Fruit fly (Drosophila melanogaster) whole organism, embryonic: ENCODE measurements around the gene janB.

Experiments used
- ATbp ChIP-seq: fragments of 200-800 bp; sonication (Bioruptor generic); optimal IDR thresholded peaks from 2 replicates; lab custom pipeline; 2017; ENCODE audit warnings: missing biosample characterization, mild to moderate bottlenecking, missing genetic modification characterization, missing genetic modification reagents
- Abd-B ChIP-seq: fragments of 200-800 bp; sonication (Bioruptor generic); optimal IDR thresholded peaks from 2 replicates; lab custom pipeline; 2018; ENCODE audit warnings: missing biosample characterization, mild to moderate bottlenecking, missing genetic modification characterization, moderate library complexity
- Aef1 ChIP-seq: fragments of 200-800 bp; sonication (Bioruptor generic); IDR thresholded peaks from 3 replicates; pipeline ENCODE4 v1.3.6; 2022; ENCODE audit warnings: missing biosample characterization, missing genetic modification characterization
- Blimp-1 ChIP-seq: fragments of 200-800 bp; sonication (Bioruptor generic); optimal IDR thresholded peaks from 3 replicates; lab custom pipeline; 2018; ENCODE audit warnings: missing biosample characterization, missing genetic modification characterization, mild to moderate bottlenecking, moderate library complexity, missing genetic modification reagents
- CG10209 ChIP-seq: fragments of 200-800 bp; sonication (Bioruptor generic); optimal IDR thresholded peaks from 3 replicates; lab custom pipeline; 2017; ENCODE audit warnings: missing biosample characterization, mild to moderate bottlenecking, missing genetic modification characterization, missing genetic modification reagents
- CG15514 ChIP-seq: fragments of 200-800 bp; sonication (Bioruptor generic); optimal IDR thresholded peaks from 3 replicates; lab custom pipeline; 2017; ENCODE audit warnings: missing biosample characterization, missing genetic modification characterization, mild to moderate bottlenecking, moderate library complexity, missing genetic modification reagents
- CG16815 ChIP-seq: fragments of 200-800 bp; sonication (Bioruptor generic); optimal IDR thresholded peaks from 3 replicates; lab custom pipeline; 2017; ENCODE audit warnings: missing biosample characterization, mild to moderate bottlenecking, missing genetic modification characterization
- CG17912 ChIP-seq: fragments of 200-800 bp; sonication (Bioruptor generic); optimal IDR thresholded peaks from 2 replicates; lab custom pipeline; 2018; ENCODE audit warnings: missing biosample characterization, mild to moderate bottlenecking, missing genetic modification characterization
- CG2199 ChIP-seq: fragments of 200-800 bp; sonication (Bioruptor generic); IDR thresholded peaks from 3 replicates; pipeline ENCODE4 v1.3.6; 2022; ENCODE audit warnings: missing biosample characterization, missing genetic modification characterization
- CG3847 ChIP-seq: fragments of 200-800 bp; sonication (Bioruptor generic); IDR thresholded peaks from 2 replicates; pipeline ENCODE4 v1.3.6; 2022; ENCODE audit warnings: missing biosample characterization, missing genetic modification characterization
- CG6689 ChIP-seq: fragments of 200-800 bp; sonication (Bioruptor generic); IDR thresholded peaks from 2 replicates; pipeline ENCODE4 v1.3.6; 2022; ENCODE audit warnings: missing biosample characterization, missing genetic modification characterization
- CG8478 ChIP-seq: fragments of >200 bp; optimal IDR thresholded peaks from 2 replicates; lab custom pipeline; 2018
- CG9437 ChIP-seq: fragments of 200-800 bp; sonication (Bioruptor generic); optimal IDR thresholded peaks from 2 replicates; lab custom pipeline; 2018; ENCODE audit warnings: missing biosample characterization, mild to moderate bottlenecking, missing genetic modification characterization
- CG9727 ChIP-seq: fragments of 200-800 bp; sonication (Bioruptor generic); optimal IDR thresholded peaks from 3 replicates; lab custom pipeline; 2017; ENCODE audit warnings: missing biosample characterization, mild to moderate bottlenecking, missing genetic modification characterization
- CHES-1-like ChIP-seq: fragments of 200-800 bp; sonication (Bioruptor generic); optimal IDR thresholded peaks from 2 replicates; lab custom pipeline; 2016; ENCODE audit warnings: missing biosample characterization, missing genetic modification characterization
- Chrac-16 ChIP-seq: fragments of 200-800 bp; sonication (Bioruptor generic); optimal IDR thresholded peaks from 3 replicates; lab custom pipeline; 2016; ENCODE audit warnings: missing biosample characterization, missing genetic modification characterization
- CoRest ChIP-seq: fragments of 200-800 bp; sonication (Bioruptor generic); optimal IDR thresholded peaks from 3 replicates; lab custom pipeline; 2018; ENCODE audit warnings: missing biosample characterization, mild to moderate bottlenecking, missing genetic modification characterization, moderate library complexity
- Dbx ChIP-seq: fragments of 200-800 bp; sonication (Bioruptor generic); IDR thresholded peaks from 3 replicates; pipeline ENCODE4 v1.3.6; 2022; ENCODE audit warnings: missing biosample characterization, missing genetic modification characterization
- ERR ChIP-seq: fragments of 200-800 bp; sonication (Bioruptor generic); optimal IDR thresholded peaks from 2 replicates; lab custom pipeline; 2016; ENCODE audit warnings: missing biosample characterization, missing genetic modification characterization
- HLH4C ChIP-seq: fragments of 200-800 bp; sonication (Bioruptor generic); IDR thresholded peaks from 3 replicates; pipeline ENCODE4 v1.3.6; 2022; ENCODE audit warnings: missing biosample characterization, missing genetic modification characterization; ENCODE audit not compliant: partially characterized antibody
- Hsf ChIP-seq: fragments of 200-800 bp; sonication (Bioruptor generic); optimal IDR thresholded peaks from 3 replicates; lab custom pipeline; 2016; ENCODE audit warnings: missing biosample characterization, missing genetic modification characterization
- Neu2 ChIP-seq: fragments of 200-800 bp; sonication (Bioruptor generic); optimal IDR thresholded peaks from 3 replicates; lab custom pipeline; 2016; ENCODE audit warnings: missing biosample characterization, missing genetic modification characterization, borderline replicate concordance
- Taf1 ChIP-seq: fragments of 200-800 bp; sonication (Bioruptor generic); IDR thresholded peaks from 2 replicates; pipeline ENCODE4 v1.3.6; 2022; ENCODE audit warnings: missing biosample characterization, missing genetic modification characterization
- Tbp ChIP-seq: fragments of >200 bp; optimal IDR thresholded peaks from 2 replicates; lab custom pipeline; 2018; ENCODE audit warnings: missing biosample characterization, missing genetic modification characterization
- al ChIP-seq: fragments of 200-800 bp; sonication (Bioruptor generic); IDR thresholded peaks from 2 replicates; pipeline ENCODE4 v1.3.6; 2022; ENCODE audit warnings: missing biosample characterization, missing genetic modification characterization
- bowl ChIP-seq: fragments of 200-800 bp; sonication (Bioruptor generic); IDR thresholded peaks from 2 replicates; pipeline ENCODE4 v1.3.6; 2022; ENCODE audit warnings: missing biosample characterization, missing genetic modification characterization
- danr ChIP-seq: fragments of 200-800 bp; sonication (Bioruptor generic); IDR thresholded peaks from 2 replicates; pipeline ENCODE4 v1.3.6; 2022; ENCODE audit warnings: missing biosample characterization, missing genetic modification characterization
- exex ChIP-seq: fragments of 200-800 bp; sonication (Bioruptor generic); optimal IDR thresholded peaks from 4 replicates; lab custom pipeline; 2018; ENCODE audit warnings: missing biosample characterization, mild to moderate bottlenecking, missing genetic modification characterization, moderate library complexity
- gce ChIP-seq: fragments of 200-800 bp; sonication (Bioruptor generic); IDR thresholded peaks from 3 replicates; pipeline ENCODE4 v1.3.6; 2022; ENCODE audit warnings: missing biosample characterization, missing genetic modification characterization
- grau ChIP-seq: fragments of 200-800 bp; optimal IDR thresholded peaks from 3 replicates; lab custom pipeline; 2019; ENCODE audit warnings: missing biosample characterization, mild to moderate bottlenecking, missing genetic modification characterization, moderate library complexity
- gro ChIP-seq: fragments of 200-800 bp; sonication (Bioruptor generic); optimal IDR thresholded peaks from 2 replicates; lab custom pipeline; 2016; ENCODE audit warnings: missing biosample characterization, missing genetic modification characterization
- gt ChIP-seq: fragments of 200-800 bp; sonication (Bioruptor generic); IDR thresholded peaks from 2 replicates; pipeline ENCODE4 v1.3.6; 2022; ENCODE audit warnings: missing biosample characterization, missing genetic modification characterization
- h ChIP-seq: fragments of >200 bp; optimal IDR thresholded peaks from 2 replicates; lab custom pipeline; 2017
- maf-S ChIP-seq: fragments of 200-800 bp; sonication (Bioruptor generic); optimal IDR thresholded peaks from 2 replicates; lab custom pipeline; 2016; ENCODE audit warnings: missing biosample characterization, missing genetic modification characterization
- nom ChIP-seq: fragments of 200-800 bp; sonication (Bioruptor generic); optimal IDR thresholded peaks from 2 replicates; lab custom pipeline; 2017; ENCODE audit warnings: missing biosample characterization, missing genetic modification characterization, mild to moderate bottlenecking, moderate library complexity, missing genetic modification reagents
- peb ChIP-seq: fragments of 200-800 bp; sonication (Bioruptor generic); IDR thresholded peaks from 2 replicates; pipeline ENCODE4 v1.3.6; 2022; ENCODE audit warnings: missing biosample characterization, missing genetic modification characterization
- pho ChIP-seq: fragments of 200-800 bp; sonication (Bioruptor generic); optimal IDR thresholded peaks from 2 replicates; lab custom pipeline; 2016; ENCODE audit warnings: missing biosample characterization, missing genetic modification characterization
- pros ChIP-seq: fragments of 200-800 bp; sonication (Bioruptor generic); optimal IDR thresholded peaks from 3 replicates; lab custom pipeline; 2019; ENCODE audit warnings: missing biosample characterization, mild to moderate bottlenecking, missing genetic modification characterization, moderate library complexity
- pum ChIP-seq: fragments of 200-800 bp; sonication (Bioruptor generic); optimal IDR thresholded peaks from 2 replicates; lab custom pipeline; 2016; ENCODE audit warnings: missing biosample characterization, missing genetic modification characterization
- sim ChIP-seq: fragments of 200-800 bp; sonication (Bioruptor generic); IDR thresholded peaks from 2 replicates; pipeline ENCODE4 v1.3.6; 2022; ENCODE audit warnings: missing biosample characterization, missing genetic modification characterization
- sisA ChIP-seq: fragments of 200-800 bp; sonication (Bioruptor generic); IDR thresholded peaks from 2 replicates; pipeline ENCODE4 v1.3.6; 2022; ENCODE audit warnings: missing biosample characterization, missing genetic modification characterization
- sna ChIP-seq: fragments of 200-800 bp; sonication (Bioruptor generic); IDR thresholded peaks from 2 replicates; pipeline ENCODE4 v1.3.6; 2022; ENCODE audit warnings: missing biosample characterization, missing genetic modification characterization; ENCODE audit not compliant: partially characterized antibody
- sr ChIP-seq: fragments of 200-800 bp; sonication (Bioruptor generic); IDR thresholded peaks from 3 replicates; pipeline ENCODE4 v1.3.6; 2022; ENCODE audit warnings: missing biosample characterization, missing genetic modification characterization
- tin ChIP-seq: fragments of 200-800 bp; sonication (Bioruptor generic); optimal IDR thresholded peaks from 3 replicates; lab custom pipeline; 2016; ENCODE audit warnings: missing biosample characterization, missing genetic modification characterization
- ttk ChIP-seq: fragments of 200-800 bp; sonication (Bioruptor generic); IDR thresholded peaks from 2 replicates; pipeline ENCODE4 v2.1.2; 2022; ENCODE audit warnings: missing biosample characterization, missing genetic modification characterization
- zfh1 ChIP-seq: fragments of 200-800 bp; sonication (Bioruptor generic); IDR thresholded peaks from 3 replicates; pipeline ENCODE4 v1.3.6; 2022; ENCODE audit warnings: missing biosample characterization, missing genetic modification characterization

janB gene

dm6 chr3R:30014977-30015514, 23.5 kb downstream of the janB start, which contains the start of gene CG7920 (continued):
- no peak for TF ChIP-seq Aef1 (GFP tag; lab: Robert Waterston, UW)
- peak; percentile 46 for TF ChIP-seq pho (GFP tag; lab: Kevin White, UChicago)
- TF ChIP-seq h (lab: Kevin White, UChicago): no peak
- no peak for TF ChIP-seq Abd-B (GFP tag; lab: Kevin White, UChicago)
- no peak for TF ChIP-seq sr (GFP tag; lab: Robert Waterston, UW)
- peak; percentile 36; the same call in 1 of the 2 replicates for TF ChIP-seq CG3847 (GFP tag; lab: Robert Waterston, UW)
- no peak for TF ChIP-seq sisA (GFP tag; lab: Robert Waterston, UW)
- no peak for TF ChIP-seq Chrac-16
- TF ChIP-seq Tbp (GFP tag; lab: Kevin White, UChicago): no peak
- TF ChIP-seq CG9727 (GFP tag; lab: Kevin White, UChicago): no peak
- TF ChIP-seq Taf1 (GFP tag; lab: Robert Waterston, UW): no peak
- peak; percentile 34 for TF ChIP-seq grau (tag; lab: Kevin White, UChicago)
- TF ChIP-seq Blimp-1: no peak
- no peak for TF ChIP-seq gt (GFP tag; lab: Robert Waterston, UW)
- no peak for TF ChIP-seq CG16815
- TF ChIP-seq CHES-1-like (GFP tag; lab: Kevin White, UChicago): peak; percentile 3
- TF ChIP-seq peb (GFP tag; lab: Robert Waterston, UW): no peak
- peak; percentile 10 for TF ChIP-seq maf-S (GFP tag; lab: Kevin White, UChicago)
- no peak for TF ChIP-seq al (GFP tag; lab: Robert Waterston, UW)
- peak; percentile 9 for TF ChIP-seq tin
- TF ChIP-seq pros (GFP tag; lab: Kevin White, UChicago): no peak
- no peak for TF ChIP-seq CG9437 (GFP tag; lab: Kevin White, UChicago)
- no peak for TF ChIP-seq danr (GFP tag; lab: Robert Waterston, UW)
- no peak for TF ChIP-seq CG10209 (GFP tag; lab: Kevin White, UChicago)
- peak; percentile 34 for TF ChIP-seq CoRest (tag; lab: Kevin White, UChicago)
- peak; percentile 77 for TF ChIP-seq nom (GFP tag; lab: Kevin White, UChicago)
- no peak for TF ChIP-seq gro
- no peak for TF ChIP-seq CG8478 (lab: Kevin White, UChicago)
- TF ChIP-seq CG2199 (GFP tag; lab: Robert Waterston, UW): no peak
- TF ChIP-seq Hsf (GFP tag; lab: Kevin White, UChicago): no peak
- no peak for TF ChIP-seq Neu2 (GFP tag; lab: Kevin White, UChicago)
- no peak for TF ChIP-seq Dbx (GFP tag; lab: Robert Waterston, UW)
- no peak for TF ChIP-seq sim (GFP tag; lab: Robert Waterston, UW)
- no peak for TF ChIP-seq ttk (GFP tag; lab: Robert Waterston, UW)
- no peak for TF ChIP-seq zfh1
- TF ChIP-seq HLH4C (GFP tag; lab: Robert Waterston, UW): peak; percentile 71
- TF ChIP-seq ATbp (GFP tag; lab: Kevin White, UChicago): no peak
- TF ChIP-seq ERR (GFP tag; lab: Kevin White, UChicago): no peak
- TF ChIP-seq pum: no peak
- TF ChIP-seq gce: no peak
- no peak for TF ChIP-seq CG17912
- no peak for TF ChIP-seq CG6689 (GFP tag; lab: Robert Waterston, UW)
- TF ChIP-seq sna (GFP tag; lab: Robert Waterston, UW): peak; percentile 83
- no peak for TF ChIP-seq bowl (GFP tag; lab: Robert Waterston, UW)
- TF ChIP-seq exex (tag; lab: Kevin White, UChicago): no peak
- peak; percentile 98 for TF ChIP-seq CG15514 (GFP tag; lab: Kevin White, UChicago)
- TF ChIP-seq, all 482 proteins: peak for 156
